Worm (Caenorhabditis elegans): ENCODE measurements around the gene C18A11.2.

DNA sequence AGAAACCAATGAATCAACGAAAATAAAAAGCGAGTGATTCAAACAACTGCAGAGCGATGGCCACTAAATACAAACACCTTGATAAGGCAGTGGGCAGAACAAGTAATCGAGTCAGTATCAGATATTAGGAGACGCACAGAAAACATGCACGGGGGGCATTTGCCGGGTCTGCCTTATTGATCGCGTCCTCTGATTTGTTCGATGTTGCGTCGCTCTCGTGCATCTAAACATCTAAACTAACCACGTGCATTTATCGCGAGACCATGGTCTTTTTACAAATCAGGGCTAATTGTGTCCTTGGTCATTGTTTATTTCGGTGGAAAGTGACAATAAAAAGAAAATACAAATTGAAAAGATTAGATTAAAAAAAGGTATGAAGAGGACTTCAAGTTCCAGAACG, 16.6 kb downstream of the C18A11.2 start, which contains the start of gene K07E3.4:
- no peak for TF ChIP-seq ama-1 (optimal IDR thresholded peaks at IDR 0.05)
- no peak for TF ChIP-seq nhr-11 (tag; optimal IDR thresholded peaks at IDR 0.05)
- TF ChIP-seq C08G9.2 (tag; optimal IDR thresholded peaks at IDR 0.05) = no peak
- no peak for TF ChIP-seq nfya-1 (tag; optimal IDR thresholded peaks at IDR 0.05)
